Worm (Caenorhabditis elegans): ENCODE data around the gene C50H2.5.

DNA sequence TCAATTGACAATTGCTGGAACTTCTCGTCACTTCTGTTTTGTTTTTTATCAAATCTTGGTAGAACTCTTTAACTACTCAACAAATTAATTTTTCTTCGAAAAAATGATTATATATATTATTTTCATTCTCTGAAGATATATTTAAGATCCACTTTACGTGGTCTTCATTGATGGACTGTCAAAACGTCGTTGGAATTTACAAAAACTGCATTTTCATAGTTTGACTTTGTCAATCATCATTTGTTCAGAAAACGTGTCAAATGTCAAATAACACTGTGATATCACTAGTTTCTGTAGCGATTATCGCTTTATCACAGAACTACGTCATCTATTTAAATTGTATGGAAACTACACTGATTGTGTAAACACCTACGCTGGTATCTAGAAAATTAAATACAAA lies 5.9 kb downstream of the C50H2.5 start:
- TF ChIP-seq cog-1 (tag; optimal IDR thresholded peaks at IDR 0.05) (no peak), tab-1 (GFP tag; IDR thresholded peaks at IDR 0.05) (no peak)
